Worm (Caenorhabditis elegans) whole organism, early embryonic: Measurements from ENCODE around the gene fbxb-29.

Experiments used
- B0310.2 ChIP-seq: sonication (generic microtip); optimal IDR thresholded peaks from 2 replicates; lab custom pipeline; 2016; ENCODE audit warnings: mild to moderate bottlenecking, missing genetic modification characterization, missing compliant biosample characterization
- F13C5.2 ChIP-seq: sonication (generic microtip); optimal IDR thresholded peaks from 2 replicates; lab custom pipeline; 2017; ENCODE audit warnings: mild to moderate bottlenecking, missing genetic modification characterization, inconsistent platforms, missing compliant biosample characterization
- aly-1 ChIP-seq: sonication (generic microtip); optimal IDR thresholded peaks from 2 replicates; lab custom pipeline; 2016; ENCODE audit warnings: missing genetic modification characterization, missing compliant biosample characterization
- ama-1 ChIP-seq: fragments of 150-350 bp; optimal IDR thresholded peaks from 2 replicates; lab custom pipeline; 2014
- ceh-13 ChIP-seq: fragments of 200-800 bp; sonication (Bioruptor generic); optimal IDR thresholded peaks from 2 replicates; lab custom pipeline; 2018; ENCODE audit warnings: mild to moderate bottlenecking, missing genetic modification characterization, missing compliant biosample characterization
- ceh-36 ChIP-seq: sonication (generic microtip); optimal IDR thresholded peaks from 2 replicates; lab custom pipeline; 2016; ENCODE audit warnings: missing genetic modification characterization, inconsistent platforms, missing compliant biosample characterization
- ets-7 ChIP-seq: sonication (generic microtip); optimal IDR thresholded peaks from 2 replicates; lab custom pipeline; 2016; ENCODE audit warnings: missing genotype, missing genetic modification characterization, missing compliant biosample characterization
- flt-1 ChIP-seq: fragments of 200-800 bp; sonication (Bioruptor generic); IDR thresholded peaks from 2 replicates; pipeline ENCODE4 v1.3.6; 2022; ENCODE audit warnings: missing genetic modification characterization, missing compliant biosample characterization
- hmbx-1 ChIP-seq: sonication (generic microtip); optimal IDR thresholded peaks from 2 replicates; lab custom pipeline; 2016; ENCODE audit warnings: mild to moderate bottlenecking, missing genetic modification characterization, missing compliant biosample characterization
- hmg-4 ChIP-seq: fragments of 200-800 bp; sonication (Bioruptor generic); optimal IDR thresholded peaks from 2 replicates; lab custom pipeline; 2018; ENCODE audit warnings: mild to moderate bottlenecking, missing genetic modification characterization, missing compliant biosample characterization
- pes-1 ChIP-seq: fragments of 200-800 bp; sonication (Bioruptor generic); IDR thresholded peaks from 2 replicates; pipeline ENCODE4 v1.3.6; 2022; ENCODE audit warnings: missing genetic modification reagents, missing genetic modification characterization, missing compliant biosample characterization
- scrt-1 ChIP-seq: fragments of 200-800 bp; sonication (Bioruptor generic); IDR thresholded peaks from 2 replicates; pipeline ENCODE4 v1.3.6; 2022; ENCODE audit warnings: missing genetic modification characterization, missing compliant biosample characterization
- sea-1 ChIP-seq: fragments of 200-800 bp; sonication (Bioruptor generic); conservative IDR thresholded peaks from 2 replicates; pipeline ENCODE4 v1.3.6; 2022; ENCODE audit warnings: missing genetic modification characterization, missing compliant biosample characterization
- tbx-11 ChIP-seq: fragments of 200-800 bp; sonication (Bioruptor generic); IDR thresholded peaks from 2 replicates; pipeline ENCODE4 v1.3.6; 2022; ENCODE audit warnings: missing genetic modification characterization, missing compliant biosample characterization

ce11 chrII:1028602-1029001, 29.2 kb upstream of the fbxb-29 start, which contains the start of gene math-34:
- no peak for TF ChIP-seq hmbx-1 (tag; lab: Kevin White, UChicago)
- TF ChIP-seq aly-1 (tag; lab: Kevin White, UChicago) = no peak
- TF ChIP-seq pes-1 (GFP tag; lab: Robert Waterston, UW) = no peak
- no peak for TF ChIP-seq ceh-13 (GFP tag; lab: Kevin White, UChicago)
- TF ChIP-seq flt-1 (GFP tag; lab: Robert Waterston, UW) = no peak
- no peak for TF ChIP-seq hmg-4 (GFP tag; lab: Kevin White, UChicago)
- no peak for TF ChIP-seq ceh-36 (tag; lab: Kevin White, UChicago)
- no peak for TF ChIP-seq ama-1
- no peak for TF ChIP-seq B0310.2
- TF ChIP-seq F13C5.2 (tag; lab: Kevin White, UChicago) = no peak
- TF ChIP-seq scrt-1 (GFP tag; lab: Robert Waterston, UW) = no peak
- no peak for TF ChIP-seq tbx-11 (GFP tag; lab: Robert Waterston, UW)
- TF ChIP-seq ets-7 (tag; lab: Kevin White, UChicago) = no peak
- TF ChIP-seq sea-1 (GFP tag; lab: Robert Waterston, UW) = no peak
